Fruit fly (Drosophila melanogaster) whole organism, embryonic: ENCODE data around the gene pod1.

Experiments
- CG10366 ChIP-seq: fragments of 200-800 bp; sonication (Bioruptor generic); IDR thresholded peaks from 2 replicates; pipeline ENCODE4 v1.3.6; 2022; ENCODE audit warnings: missing biosample characterization, missing genetic modification characterization
- CG10959 ChIP-seq: fragments of 200-800 bp; sonication (Bioruptor generic); IDR thresholded peaks from 2 replicates; pipeline ENCODE4 v1.3.6; 2022; ENCODE audit warnings: missing biosample characterization, missing genetic modification characterization
- CG1603 ChIP-seq: fragments of 200-800 bp; sonication (Bioruptor generic); optimal IDR thresholded peaks from 2 replicates; lab custom pipeline; 2019; ENCODE audit warnings: missing biosample characterization, mild to moderate bottlenecking, missing genetic modification characterization, moderate library complexity
- CG16779 ChIP-seq: fragments of 200-800 bp; sonication (Bioruptor generic); IDR thresholded peaks from 2 replicates; pipeline ENCODE4 v1.3.6; 2022; ENCODE audit warnings: missing biosample characterization, missing genetic modification characterization
- CG18619 ChIP-seq: fragments of 200-800 bp; sonication (Bioruptor generic); optimal IDR thresholded peaks from 3 replicates; lab custom pipeline; 2017; ENCODE audit warnings: missing biosample characterization, mild to moderate bottlenecking, missing genetic modification characterization
- CG18764 ChIP-seq: fragments of 200-800 bp; sonication (Bioruptor generic); optimal IDR thresholded peaks from 3 replicates; lab custom pipeline; 2016; ENCODE audit warnings: missing biosample characterization, missing genetic modification characterization
- CG2116 ChIP-seq: fragments of 200-800 bp; sonication (Bioruptor generic); optimal IDR thresholded peaks from 3 replicates; lab custom pipeline; 2018; ENCODE audit warnings: missing biosample characterization, mild to moderate bottlenecking, missing genetic modification characterization
- CG2875 ChIP-seq: fragments of 200-800 bp; sonication (Bioruptor generic); optimal IDR thresholded peaks from 2 replicates; lab custom pipeline; 2017; ENCODE audit warnings: missing biosample characterization, mild to moderate bottlenecking, missing genetic modification characterization, missing genetic modification reagents
- CG2889 ChIP-seq: fragments of 200-800 bp; sonication (Bioruptor generic); IDR thresholded peaks from 3 replicates; pipeline ENCODE4 v1.3.6; 2022; ENCODE audit warnings: missing biosample characterization, missing genetic modification characterization
- CG30403 ChIP-seq: fragments of 200-800 bp; sonication (Bioruptor generic); optimal IDR thresholded peaks from 3 replicates; lab custom pipeline; 2016; ENCODE audit warnings: missing biosample characterization, missing genetic modification characterization
- CG3281 ChIP-seq: fragments of 200-800 bp; sonication (Bioruptor generic); optimal IDR thresholded peaks from 3 replicates; lab custom pipeline; 2017; ENCODE audit warnings: missing biosample characterization, mild to moderate bottlenecking, missing genetic modification characterization
- CG3847 ChIP-seq: fragments of 200-800 bp; sonication (Bioruptor generic); IDR thresholded peaks from 2 replicates; pipeline ENCODE4 v1.3.6; 2022; ENCODE audit warnings: missing biosample characterization, missing genetic modification characterization
- CG43689 ChIP-seq: fragments of 200-800 bp; sonication (Bioruptor generic); IDR thresholded peaks from 2 replicates; pipeline ENCODE4 v1.3.6; 2022; ENCODE audit warnings: missing biosample characterization, missing genetic modification characterization
- CG6254 ChIP-seq: fragments of 200-800 bp; sonication (Bioruptor generic); optimal IDR thresholded peaks from 3 replicates; lab custom pipeline; 2017; ENCODE audit warnings: mild to moderate bottlenecking, missing biosample characterization, missing genetic modification reagents, missing genetic modification characterization
- CG6272 ChIP-seq: fragments of 200-800 bp; sonication (Bioruptor generic); IDR thresholded peaks from 2 replicates; pipeline ENCODE4 v1.3.6; 2022; ENCODE audit warnings: missing biosample characterization, missing genetic modification characterization
- CG6765 ChIP-seq: fragments of 200-800 bp; sonication (Bioruptor generic); optimal IDR thresholded peaks from 3 replicates; lab custom pipeline; 2017; ENCODE audit warnings: missing biosample characterization, mild to moderate bottlenecking, missing genetic modification characterization
- CG7928 ChIP-seq: fragments of 200-800 bp; sonication (Bioruptor generic); optimal IDR thresholded peaks from 2 replicates; lab custom pipeline; 2017; ENCODE audit warnings: missing biosample characterization, mild to moderate bottlenecking, missing genetic modification characterization
- CG9437 ChIP-seq: fragments of 200-800 bp; sonication (Bioruptor generic); optimal IDR thresholded peaks from 2 replicates; lab custom pipeline; 2018; ENCODE audit warnings: missing biosample characterization, mild to moderate bottlenecking, missing genetic modification characterization
- Chrac-16 ChIP-seq: fragments of 200-800 bp; sonication (Bioruptor generic); optimal IDR thresholded peaks from 3 replicates; lab custom pipeline; 2016; ENCODE audit warnings: missing biosample characterization, missing genetic modification characterization
- Fer1 ChIP-seq: fragments of 200-800 bp; sonication (Bioruptor generic); optimal IDR thresholded peaks from 2 replicates; lab custom pipeline; 2017; ENCODE audit warnings: missing biosample characterization, mild to moderate bottlenecking, missing genetic modification characterization
- GATAe ChIP-seq: fragments of 200-800 bp; sonication (Bioruptor generic); conservative IDR thresholded peaks from 2 replicates; pipeline ENCODE4 v1.3.6; 2022; ENCODE audit warnings: missing biosample characterization, missing genetic modification characterization
- HLH54F ChIP-seq: fragments of 200-800 bp; sonication (Bioruptor generic); optimal IDR thresholded peaks from 3 replicates; lab custom pipeline; 2016; ENCODE audit warnings: missing biosample characterization, missing genetic modification characterization
- HLHmδ ChIP-seq: fragments of 200-800 bp; sonication (Bioruptor generic); optimal IDR thresholded peaks from 2 replicates; lab custom pipeline; 2018; ENCODE audit warnings: missing biosample characterization, mild to moderate bottlenecking, missing genetic modification characterization, moderate library complexity
- HmgD ChIP-seq: fragments of 200-800 bp; sonication (Bioruptor generic); optimal IDR thresholded peaks from 3 replicates; lab custom pipeline; 2016; ENCODE audit warnings: missing biosample characterization, missing genetic modification characterization
- Jarid2 ChIP-seq: fragments of 200-800 bp; sonication (Bioruptor generic); optimal IDR thresholded peaks from 3 replicates; lab custom pipeline; 2017; ENCODE audit warnings: mild to moderate bottlenecking, missing biosample characterization, missing genetic modification reagents, missing genetic modification characterization
- MBD-R2 ChIP-seq: fragments of 200-800 bp; sonication (Bioruptor generic); IDR thresholded peaks from 2 replicates; pipeline ENCODE4 v1.3.6; 2022; ENCODE audit warnings: missing biosample characterization, missing genetic modification characterization
- Med ChIP-seq: fragments of 200-800 bp; sonication (Bioruptor generic); peaks from one replicate; lab custom pipeline; 2016; ENCODE audit warnings: missing biosample characterization, missing genetic modification characterization, mild to moderate bottlenecking, inconsistent platforms, moderate library complexity
- Meics ChIP-seq: fragments of 200-800 bp; sonication (Bioruptor generic); optimal IDR thresholded peaks from 2 replicates; lab custom pipeline; 2017; ENCODE audit warnings: missing biosample characterization, mild to moderate bottlenecking, missing genetic modification characterization
- Oaz ChIP-seq: fragments of 200-800 bp; sonication (Bioruptor generic); IDR thresholded peaks from 2 replicates; pipeline ENCODE4 v1.3.6; 2022; ENCODE audit warnings: missing biosample characterization, missing genetic modification characterization
- Rfx ChIP-seq: fragments of 200-800 bp; sonication (Bioruptor generic); IDR thresholded peaks from 2 replicates; pipeline ENCODE4 v1.3.6; 2022; ENCODE audit warnings: missing biosample characterization, missing genetic modification characterization
- Xrp1 ChIP-seq: fragments of 200-800 bp; sonication (Bioruptor generic); IDR thresholded peaks from 2 replicates; pipeline ENCODE4 v1.3.6; 2022; ENCODE audit warnings: missing biosample characterization, missing genetic modification characterization
- crc ChIP-seq: fragments of 200-800 bp; sonication (Bioruptor generic); optimal IDR thresholded peaks from 2 replicates; lab custom pipeline; 2016; ENCODE audit warnings: missing biosample characterization, missing genetic modification characterization
- danr ChIP-seq: fragments of 200-800 bp; sonication (Bioruptor generic); IDR thresholded peaks from 2 replicates; pipeline ENCODE4 v1.3.6; 2022; ENCODE audit warnings: missing biosample characterization, missing genetic modification characterization
- eve ChIP-seq, 2 experiments: fragments of >200 bp; optimal IDR thresholded peaks; 2 replicates each; lab custom pipeline; 2017; ENCODE audit warnings: missing biosample characterization in 2 of 2, missing genetic modification characterization in 2 of 2
- fd64A ChIP-seq: fragments of 200-800 bp; sonication (Bioruptor generic); optimal IDR thresholded peaks from 3 replicates; lab custom pipeline; 2018; ENCODE audit warnings: missing biosample characterization, mild to moderate bottlenecking, missing genetic modification characterization
- ro ChIP-seq: fragments of 200-800 bp; sonication (Bioruptor generic); IDR thresholded peaks from 2 replicates; pipeline ENCODE4 v1.3.6; 2022; ENCODE audit warnings: missing biosample characterization, missing genetic modification characterization
- run ChIP-seq: fragments of 200-800 bp; sonication (Bioruptor generic); optimal IDR thresholded peaks from 3 replicates; lab custom pipeline; 2018; ENCODE audit warnings: missing biosample characterization, mild to moderate bottlenecking, missing genetic modification characterization
- sd ChIP-seq: fragments of 200-800 bp; sonication (Bioruptor generic); optimal IDR thresholded peaks from 3 replicates; lab custom pipeline; 2018; ENCODE audit warnings: missing biosample characterization, mild to moderate bottlenecking, missing genetic modification characterization, moderate library complexity
- sisA ChIP-seq: fragments of 200-800 bp; sonication (Bioruptor generic); IDR thresholded peaks from 2 replicates; pipeline ENCODE4 v1.3.6; 2022; ENCODE audit warnings: missing biosample characterization, missing genetic modification characterization
- tll ChIP-seq, 2 experiments: fragments of 200-800 bp in 1 of 2; fragments of >200 bp in 1 of 2; sonication (Bioruptor generic) in 1 of 2; optimal IDR thresholded peaks; 2 replicates each; lab custom pipeline; 2017 to 2019; ENCODE audit warnings: missing biosample characterization in 2 of 2, missing genetic modification characterization in 2 of 2, mild to moderate bottlenecking in 1 of 2, moderate library complexity in 1 of 2
- tx ChIP-seq: fragments of 200-800 bp; sonication (Bioruptor generic); optimal IDR thresholded peaks from 2 replicates; lab custom pipeline; 2016; ENCODE audit warnings: missing biosample characterization, missing genetic modification characterization
- wor ChIP-seq: fragments of 200-800 bp; sonication (Bioruptor generic); IDR thresholded peaks from 2 replicates; pipeline ENCODE4 v1.3.6; 2022; ENCODE audit warnings: missing biosample characterization, missing genetic modification characterization
- zfh1 ChIP-seq: fragments of 200-800 bp; sonication (Bioruptor generic); IDR thresholded peaks from 3 replicates; pipeline ENCODE4 v1.3.6; 2022; ENCODE audit warnings: missing biosample characterization, missing genetic modification characterization

The pod1 gene

DNA sequence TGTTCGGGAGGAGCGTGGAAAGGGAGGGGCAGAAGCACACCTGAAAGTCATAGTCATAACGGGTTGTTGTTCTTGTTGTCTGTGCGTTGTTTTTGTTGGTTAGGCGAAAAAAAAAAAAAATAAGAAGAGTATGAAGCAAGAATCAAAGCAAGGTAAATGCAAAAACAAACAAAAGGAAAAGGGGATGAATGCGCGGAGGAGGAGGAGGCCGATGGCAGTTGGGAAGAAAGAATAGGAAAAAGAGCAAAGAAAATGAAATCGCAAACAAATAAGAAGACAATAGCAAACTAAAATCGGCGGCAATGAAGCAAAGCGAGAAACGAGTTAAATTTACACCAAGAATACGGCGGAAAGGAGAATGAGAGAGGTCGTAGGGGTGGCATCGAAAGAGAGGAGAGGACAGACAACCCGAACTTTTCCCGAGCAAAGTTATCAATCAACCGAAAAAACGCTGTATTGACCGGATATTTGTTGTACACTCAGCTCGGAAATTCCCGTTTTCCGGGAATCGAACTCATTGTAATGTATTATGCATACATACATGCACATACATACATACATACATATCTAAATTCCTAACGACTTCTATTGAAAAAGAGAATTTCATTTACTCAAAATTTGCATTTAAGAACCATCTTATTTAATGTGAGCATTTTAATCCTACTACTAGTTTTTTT lies 57.1 kb downstream of the pod1 start (continued):
- no peak for TF ChIP-seq CG7928
- TF ChIP-seq Fer1 (GFP tag; lab: Kevin White, UChicago): no peak
- no peak for TF ChIP-seq CG10959 (GFP tag; lab: Robert Waterston, UW)
- peak; percentile 3 for TF ChIP-seq CG18764 (GFP tag; lab: Kevin White, UChicago)
- TF ChIP-seq danr (GFP tag; lab: Robert Waterston, UW): no peak
- no peak for TF ChIP-seq tx (GFP tag; lab: Kevin White, UChicago)
- no peak for TF ChIP-seq Oaz (GFP tag; lab: Robert Waterston, UW)
- no peak for TF ChIP-seq fd64A (GFP tag; lab: Kevin White, UChicago)
- no peak for TF ChIP-seq CG6765 (GFP tag; lab: Kevin White, UChicago)
- peak; percentile 39 for TF ChIP-seq Meics (GFP tag; lab: Kevin White, UChicago)
- no peak for TF ChIP-seq Chrac-16 (GFP tag; lab: Kevin White, UChicago)
- TF ChIP-seq sd (tag; lab: Kevin White, UChicago): no peak
- TF ChIP-seq CG2116: no peak
- no peak for TF ChIP-seq CG6254 (GFP tag; lab: Kevin White, UChicago)
- TF ChIP-seq sisA: no peak
- peak; percentile 68 for TF ChIP-seq Rfx (GFP tag; lab: Robert Waterston, UW)
- TF ChIP-seq eve (GFP tag; optimal IDR thresholded peaks at IDR 0.05; lab: Kevin White, UChicago): peak in 1 of 2 experiments; percentile 70
- no peak for TF ChIP-seq CG16779 (GFP tag; lab: Robert Waterston, UW)
- peak; percentile 46 for TF ChIP-seq CG3281 (GFP tag; lab: Kevin White, UChicago)
- peak; percentile 43; the same call in 1 of the 3 replicates for TF ChIP-seq zfh1 (GFP tag; lab: Robert Waterston, UW)
- no peak for TF ChIP-seq run (tag; lab: Kevin White, UChicago)
- no peak for TF ChIP-seq Jarid2 (GFP tag; lab: Kevin White, UChicago)
- TF ChIP-seq GATAe (GFP tag; lab: Robert Waterston, UW): no peak
- no peak for TF ChIP-seq Med
- no peak for TF ChIP-seq CG2875 (GFP tag; lab: Kevin White, UChicago)
- TF ChIP-seq HLH54F: no peak
- TF ChIP-seq wor: no peak
- TF ChIP-seq CG43689: no peak
- peak; percentile 36; the same call in 1 of the 2 replicates for TF ChIP-seq Xrp1
- TF ChIP-seq CG3847 (GFP tag; lab: Robert Waterston, UW): no peak
- TF ChIP-seq CG9437: no peak
- TF ChIP-seq CG30403 (GFP tag; lab: Kevin White, UChicago): peak; percentile 1
- peak; percentile 4 for TF ChIP-seq CG1603 (tag; lab: Kevin White, UChicago)
- TF ChIP-seq ro (GFP tag; lab: Robert Waterston, UW): no peak
- no peak for TF ChIP-seq CG2889 (GFP tag; lab: Robert Waterston, UW)
- TF ChIP-seq MBD-R2 (GFP tag; lab: Robert Waterston, UW): no peak
- no peak for TF ChIP-seq crc (GFP tag; lab: Kevin White, UChicago)
- TF ChIP-seq CG18619 (GFP tag; lab: Kevin White, UChicago): no peak
- TF ChIP-seq CG6272 (GFP tag; lab: Robert Waterston, UW): no peak
- TF ChIP-seq HLHmδ (GFP tag; lab: Kevin White, UChicago): no peak
- no peak for TF ChIP-seq CG10366 (GFP tag; lab: Robert Waterston, UW)
- no peak for TF ChIP-seq tll (GFP tag; optimal IDR thresholded peaks at IDR 0.05; lab: Kevin White, UChicago)
- TF ChIP-seq HmgD (GFP tag; lab: Kevin White, UChicago): no peak
